Worm (Caenorhabditis elegans) whole organism, L3 larva: ENCODE results near the gene srbc-67.

Source experiments
- elt-2 ChIP-seq: sonication (generic microtip); optimal IDR thresholded peaks from 2 replicates; lab custom pipeline; 2016; ENCODE audit warnings: missing genetic modification reagents, mild to moderate bottlenecking, missing genetic modification characterization, missing compliant biosample characterization
- jun-1 ChIP-seq: fragments of 150-350 bp; optimal IDR thresholded peaks from 2 replicates; lab custom pipeline; 2014; ENCODE audit warnings: missing biosample characterization, missing genetic modification reagents, missing genetic modification characterization
- unc-39 ChIP-seq: sonication (generic microtip); optimal IDR thresholded peaks from 4 replicates; lab custom pipeline; 2017; ENCODE audit warnings: missing biosample characterization, missing genetic modification characterization

DNA sequence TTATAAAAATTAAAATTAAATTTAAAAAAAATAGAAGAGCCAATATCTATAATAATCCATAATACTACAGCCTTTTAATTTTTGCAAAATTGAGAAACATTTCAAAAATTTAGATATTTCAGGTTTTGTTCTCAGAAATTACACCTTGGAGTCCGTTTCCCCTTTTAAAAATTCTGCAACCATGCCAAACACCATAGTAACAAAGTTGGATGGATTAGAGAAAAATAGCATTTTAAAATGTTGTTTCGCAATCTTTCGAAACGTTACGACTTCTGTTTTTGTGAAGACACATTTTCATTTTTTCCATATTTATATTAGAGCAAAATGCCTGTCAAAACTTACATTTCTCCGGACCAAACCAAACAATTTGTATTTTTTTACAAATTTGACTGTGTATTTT lies 16.0 kb downstream of the srbc-67 start, which contains the start of gene T24A6.7:
- TF ChIP-seq unc-39 (tag; lab: Kevin White, UChicago) (no peak), jun-1 (tag; lab: Kevin White, UChicago) (no peak), elt-2 (no peak)
